Fruit fly (Drosophila melanogaster): ENCODE measurements around the gene nonA-l.
A peak's percentile ranks its signal among the peaks of the same experiment; 100 is the strongest.

nonA-l gene

dm6 chr3R:16650950-16651349 lies 10.9 kb downstream of the nonA-l start, which contains the start of gene Mettl4 (continued):
- TF ChIP-seq jigr1 (GFP tag; IDR thresholded peaks at IDR 0.05) (no peak), Opbp (GFP tag; IDR thresholded peaks at IDR 0.05; ENCODE audit: partially characterized antibody) (peak; percentile 58; the same call in 2 of the 3 replicates), Side (GFP tag; optimal IDR thresholded peaks at IDR 0.05) (no peak), kni (GFP tag; optimal IDR thresholded peaks at IDR 0.05) (no peak), CG31365 (tag; optimal IDR thresholded peaks at IDR 0.05) (no peak), CG11456 (GFP tag; IDR thresholded peaks at IDR 0.05) (no peak), tio (GFP tag; optimal IDR thresholded peaks at IDR 0.05) (no peak), lbe (GFP tag; optimal IDR thresholded peaks at IDR 0.05) (no peak), Xrp1 (GFP tag; IDR thresholded peaks at IDR 0.05) (no peak), MTF-1 (GFP tag; optimal IDR thresholded peaks at IDR 0.05; ENCODE audit: borderline replicate concordance) (no peak), CG14014 (GFP tag; IDR thresholded peaks at IDR 0.05) (no peak), CG7357 (GFP tag; IDR thresholded peaks at IDR 0.05) (no peak), bbx (GFP tag; IDR thresholded peaks at IDR 0.05; ENCODE audit: partially characterized antibody) (peak; percentile 70), Gsc (GFP tag; IDR thresholded peaks at IDR 0.05) (no peak), CG6254 (GFP tag; optimal IDR thresholded peaks at IDR 0.05) (no peak), zen (tag; optimal IDR thresholded peaks at IDR 0.05) (no peak), sd (tag; optimal IDR thresholded peaks at IDR 0.05) (no peak), CG2712 (tag; optimal IDR thresholded peaks at IDR 0.05) (no peak), CG9727 (GFP tag; optimal IDR thresholded peaks at IDR 0.05) (no peak), aop (GFP tag; IDR thresholded peaks at IDR 0.05) (no peak), Dip2 (GFP tag; IDR thresholded peaks at IDR 0.05) (no peak), CG13296 (GFP tag; optimal IDR thresholded peaks at IDR 0.05) (no peak), MBD-R2 (GFP tag; IDR thresholded peaks at IDR 0.05) (peak; percentile 62), lola (GFP tag; optimal IDR thresholded peaks at IDR 0.05) (no peak), CG15696 (tag; optimal IDR thresholded peaks at IDR 0.05) (no peak), CG11696 (GFP tag; IDR thresholded peaks at IDR 0.05) (no peak), gfzf (GFP tag; optimal IDR thresholded peaks at IDR 0.05) (no peak), CG30020 (tag; optimal IDR thresholded peaks at IDR 0.05) (peak; percentile 6), CG6765 (GFP tag; optimal IDR thresholded peaks at IDR 0.05) (no peak), CG8924 (tag; optimal IDR thresholded peaks at IDR 0.05) (no peak), Optix (GFP tag; IDR thresholded peaks at IDR 0.05) (no peak), CG4854 (GFP tag; optimal IDR thresholded peaks at IDR 0.05) (no peak), tap (tag; optimal IDR thresholded peaks at IDR 0.05) (no peak), HLH3B (GFP tag; IDR thresholded peaks at IDR 0.05) (no peak), Rx (GFP tag; IDR thresholded peaks at IDR 0.05) (no peak), Hr3 (GFP tag; optimal IDR thresholded peaks at IDR 0.05) (no peak), sug (tag; optimal IDR thresholded peaks at IDR 0.05) (no peak), CG10431 (GFP tag; optimal IDR thresholded peaks at IDR 0.05) (no peak), kay (GFP tag; optimal IDR thresholded peaks at IDR 0.05) (no peak), Kr (GFP tag; optimal IDR thresholded peaks at IDR 0.05) (no peak), CG13894 (tag; optimal IDR thresholded peaks at IDR 0.05) (no peak), CG4707 (GFP tag; optimal IDR thresholded peaks at IDR 0.05) (no peak), Dip3 (GFP tag; optimal IDR thresholded peaks at IDR 0.05) (no peak), ato (GFP tag; IDR thresholded peaks at IDR 0.05; ENCODE audit: partially characterized antibody) (peak; percentile 53; the same call in 1 of the 2 replicates), btn (GFP tag; optimal IDR thresholded peaks at IDR 0.05) (no peak), Hsf (GFP tag; optimal IDR thresholded peaks at IDR 0.05) (no peak), CG9215 (GFP tag; IDR thresholded peaks at IDR 0.05) (no peak), exex (tag; optimal IDR thresholded peaks at IDR 0.05) (no peak), grau (tag; optimal IDR thresholded peaks at IDR 0.05) (no peak), CG10366 (GFP tag; IDR thresholded peaks at IDR 0.05) (no peak), knrl (GFP tag; IDR thresholded peaks at IDR 0.05; ENCODE audit: partially characterized antibody) (peak; percentile 51; the same call in 2 of the 3 replicates)

All from whole organism, embryonic.